Fruit fly (Drosophila melanogaster) whole organism, wandering third instar larva: Measurements from ENCODE around the gene Atg18b.

Experiments used
- Abd-B ChIP-seq: fragments of >200 bp; optimal IDR thresholded peaks from 2 replicates; lab custom pipeline; 2017; ENCODE audit warnings: missing biosample characterization, missing genetic modification characterization
- CrebA ChIP-seq: fragments of 200-800 bp; sonication (Bioruptor generic); optimal IDR thresholded peaks from 2 replicates; lab custom pipeline; 2016; ENCODE audit warnings: missing biosample characterization, mild to moderate bottlenecking, missing genetic modification characterization, borderline replicate concordance
- Dfd ChIP-seq: fragments of >200 bp; optimal IDR thresholded peaks from 2 replicates; lab custom pipeline; 2017; ENCODE audit warnings: missing biosample characterization, missing genetic modification characterization
- Myc ChIP-seq: fragments of >200 bp; optimal IDR thresholded peaks from 2 replicates; lab custom pipeline; 2017
- dl ChIP-seq, 2 experiments: fragments of 175-275, 200-275 bp in 1 of 2; fragments of 200-275 bp in 1 of 2; sonication (Bioruptor generic); optimal IDR thresholded peaks; lab custom pipeline; 2018; ENCODE audit warnings: mild to moderate bottlenecking in 2 of 2, missing biosample characterization in 2 of 2, missing genetic modification characterization in 2 of 2, moderate library complexity in 2 of 2; ENCODE audit not compliant: partially characterized antibody in 2 of 2, insufficient read depth in 1 of 2
- psq ChIP-seq: fragments of 200-800 bp; sonication (Bioruptor generic); optimal IDR thresholded peaks from 3 replicates; lab custom pipeline; 2017; ENCODE audit warnings: missing biosample characterization, mild to moderate bottlenecking, missing genetic modification characterization, moderate library complexity
- rgr ChIP-seq: fragments of 200-800 bp; sonication (Bioruptor generic); optimal IDR thresholded peaks from 3 replicates; lab custom pipeline; 2016; ENCODE audit warnings: missing biosample characterization, mild to moderate bottlenecking, missing genetic modification characterization
- usp ChIP-seq: fragments of >200 bp; optimal IDR thresholded peaks from 2 replicates; lab custom pipeline; 2017; ENCODE audit warnings: missing biosample characterization, missing genetic modification characterization
- woc ChIP-seq: sonication (Bioruptor generic); optimal IDR thresholded peaks from 2 replicates; lab custom pipeline; 2016; ENCODE audit warnings: missing biosample characterization, mild to moderate bottlenecking, missing genetic modification characterization

DNA sequence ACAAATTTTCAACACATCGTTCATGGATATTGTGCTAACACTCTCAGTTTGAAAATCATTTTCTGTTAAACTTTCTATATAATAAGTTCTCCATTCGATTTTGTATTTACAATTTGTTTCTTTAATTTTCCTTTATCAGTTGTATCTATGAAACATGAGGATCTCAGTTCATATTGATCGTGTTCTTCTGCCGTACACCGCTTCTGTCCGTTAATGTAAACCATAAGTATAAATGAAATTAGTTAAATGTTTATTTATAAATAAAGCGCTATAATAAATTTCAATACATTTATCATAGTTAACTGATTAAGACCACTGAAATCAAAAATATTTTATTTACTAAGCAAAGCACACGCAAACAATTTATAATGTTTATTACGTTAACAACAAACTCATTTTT is 38.6 kb upstream of the Atg18b start:
- TF ChIP-seq Abd-B, result no peak
- no peak for TF ChIP-seq rgr (GFP tag; lab: Kevin White, UChicago)
- no peak for TF ChIP-seq dl (GFP tag; optimal IDR thresholded peaks at IDR 0.05; lab: Kevin White, UChicago; ENCODE audit: insufficient read depth in 1 of 2, partially characterized antibody in 2 of 2)
- no peak for TF ChIP-seq Myc (lab: Kevin White, UChicago)
- TF ChIP-seq usp (GFP tag; lab: Kevin White, UChicago), result no peak
- no peak for TF ChIP-seq CrebA
- no peak for TF ChIP-seq psq (GFP tag; lab: Kevin White, UChicago)
- no peak for TF ChIP-seq woc
- no peak for TF ChIP-seq Dfd (GFP tag; lab: Kevin White, UChicago)
